Worm (Caenorhabditis elegans) whole organism, late embryonic: ENCODE results near the gene T09F5.20.
A peak's percentile ranks its signal among the peaks of the same experiment; 100 is the strongest.

Experiments used
- ama-1 ChIP-seq: fragments of 150-350 bp; optimal IDR thresholded peaks from 2 replicates; lab custom pipeline; 2014
- ceh-22 ChIP-seq: sonication (generic microtip); optimal IDR thresholded peaks from 2 replicates; lab custom pipeline; 2017; ENCODE audit warnings: missing biosample characterization, missing genetic modification characterization
- ceh-34 ChIP-seq: sonication (generic microtip); optimal IDR thresholded peaks from 2 replicates; lab custom pipeline; 2016; ENCODE audit warnings: mild to moderate bottlenecking, missing genetic modification characterization, missing compliant biosample characterization
- ceh-48 ChIP-seq: sonication (generic microtip); optimal IDR thresholded peaks from 2 replicates; lab custom pipeline; 2016; ENCODE audit warnings: missing genetic modification characterization, inconsistent platforms, missing compliant biosample characterization
- dmd-4 ChIP-seq: sonication (generic microtip); optimal IDR thresholded peaks from 2 replicates; lab custom pipeline; 2016; ENCODE audit warnings: borderline replicate concordance, missing genetic modification characterization, missing compliant biosample characterization
- elt-2 ChIP-seq: sonication (generic microtip); optimal IDR thresholded peaks from 2 replicates; lab custom pipeline; 2016; ENCODE audit warnings: missing genetic modification reagents, missing genetic modification characterization, missing compliant biosample characterization
- fkh-10 ChIP-seq: fragments of 150-350 bp; optimal IDR thresholded peaks from 2 replicates; lab custom pipeline; 2014; ENCODE audit warnings: missing biosample characterization, missing genetic modification reagents, missing genetic modification characterization
- gmeb-2 ChIP-seq: sonication (generic microtip); optimal IDR thresholded peaks from 2 replicates; lab custom pipeline; 2016; ENCODE audit warnings: missing genetic modification characterization, inconsistent platforms, missing compliant biosample characterization
- hlh-6 ChIP-seq: sonication (generic microtip); optimal IDR thresholded peaks from 2 replicates; lab custom pipeline; 2016; ENCODE audit warnings: missing genotype, missing genetic modification characterization, missing compliant biosample characterization
- nhr-11 ChIP-seq: fragments of 150-350 bp; optimal IDR thresholded peaks from 2 replicates; lab custom pipeline; 2014; ENCODE audit warnings: missing biosample characterization, missing genetic modification characterization
- pat-9 ChIP-seq: fragments of 200-800 bp; sonication (Bioruptor generic); optimal IDR thresholded peaks from 2 replicates; lab custom pipeline; 2018; ENCODE audit warnings: mild to moderate bottlenecking, missing genetic modification characterization, moderate library complexity, missing compliant biosample characterization
- pha-4 ChIP-seq: fragments of 150-350 bp; optimal IDR thresholded peaks from 2 replicates; lab custom pipeline; 2018; ENCODE audit warnings: missing biosample characterization, missing genetic modification reagents, missing genetic modification characterization
- pqm-1 ChIP-seq: sonication (generic microtip); optimal IDR thresholded peaks from 2 replicates; lab custom pipeline; 2016; ENCODE audit warnings: missing genetic modification characterization, missing compliant biosample characterization
- sox-4 ChIP-seq: sonication (generic microtip); optimal IDR thresholded peaks from 2 replicates; lab custom pipeline; 2017; ENCODE audit warnings: mild to moderate bottlenecking, missing genetic modification characterization, inconsistent platforms, missing compliant biosample characterization

- no peak for TF ChIP-seq dmd-4
- peak; percentile 41 for TF ChIP-seq pqm-1 (tag; lab: Kevin White, UChicago)
- TF ChIP-seq ceh-48 (tag; lab: Kevin White, UChicago) = no peak
- TF ChIP-seq ama-1 = no peak
- TF ChIP-seq ceh-34 (tag; lab: Kevin White, UChicago) = peak; percentile 10
- TF ChIP-seq pat-9 (tag; lab: Kevin White, UChicago) = no peak
- TF ChIP-seq pha-4 = no peak
- TF ChIP-seq nhr-11 (tag; lab: Kevin White, UChicago) = no peak
- TF ChIP-seq hlh-6 = no peak
- TF ChIP-seq elt-2 (tag; lab: Kevin White, UChicago) = peak; percentile 20
- TF ChIP-seq gmeb-2 (tag; lab: Kevin White, UChicago) = no peak
- no peak for TF ChIP-seq ceh-22 (tag; lab: Kevin White, UChicago)
- no peak for TF ChIP-seq fkh-10 (GFP tag; lab: Kevin White, UChicago)
- TF ChIP-seq sox-4 (tag; lab: Kevin White, UChicago) = no peak
These were observed 10.9 kb downstream of the T09F5.20 start, which contains the start of gene aipl-1 for ce11 chrV:15136772-15137171.
